Worm (Caenorhabditis elegans): ENCODE results near the gene Y48B6A.13.

Y48B6A.13 gene

DNA sequence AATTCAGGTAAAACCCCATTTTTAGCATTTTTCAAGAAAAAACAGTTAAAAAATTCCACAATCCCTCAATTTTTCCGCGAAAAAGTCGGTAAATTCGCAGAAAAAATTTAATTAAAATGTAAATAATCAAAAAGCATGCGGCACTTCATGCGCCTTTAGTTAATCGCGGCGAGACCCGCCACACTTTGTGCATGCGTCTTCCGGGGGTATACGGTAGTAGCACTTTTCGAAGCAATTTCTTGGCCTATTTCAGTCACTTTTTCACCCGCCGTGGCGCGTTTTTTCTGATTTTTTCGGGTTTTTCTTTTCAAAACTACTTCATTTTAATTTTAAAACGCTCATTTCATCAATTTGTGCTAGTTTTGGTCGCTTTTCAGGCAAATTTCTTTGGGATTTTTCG is 21.2 kb upstream of the Y48B6A.13 start (continued):
- TF ChIP-seq let-607 (tag; optimal IDR thresholded peaks at IDR 0.05) (no peak), madf-3 (GFP tag; IDR thresholded peaks at IDR 0.05) (peak; percentile 65; the same call in 1 of the 2 replicates), madf-8 (GFP tag; conservative IDR thresholded peaks at IDR 0.05) (peak; percentile 94), F37B4.10 (GFP tag; IDR thresholded peaks at IDR 0.05) (no peak), ztf-22 (GFP tag; optimal IDR thresholded peaks at IDR 0.05) (no peak), lsy-27 (tag; optimal IDR thresholded peaks at IDR 0.05; ENCODE audit: borderline replicate concordance, insufficient read depth) (no peak), mxl-1 (tag; optimal IDR thresholded peaks at IDR 0.05) (no peak), fkh-3 (tag; optimal IDR thresholded peaks at IDR 0.05) (no peak), Y53G8AR.9 (GFP tag; conservative IDR thresholded peaks at IDR 0.05) (no peak), cebp-2 (GFP tag; IDR thresholded peaks at IDR 0.05) (no peak), egl-44 (GFP tag; IDR thresholded peaks at IDR 0.05) (no peak), madf-6 (GFP tag; IDR thresholded peaks at IDR 0.05) (peak; percentile 98), T26A5.8 (tag; optimal IDR thresholded peaks at IDR 0.05) (no peak), atf-7 (tag; optimal IDR thresholded peaks at IDR 0.05) (no peak), hlh-26 (GFP tag; conservative IDR thresholded peaks at IDR 0.05) (no peak), F57A8.1 (GFP tag; optimal IDR thresholded peaks at IDR 0.05) (no peak), hsf-1 (GFP tag; IDR thresholded peaks at IDR 0.05) (peak; percentile 57; the same call in 1 of the 2 replicates), B0019.2 (GFP tag; conservative IDR thresholded peaks at IDR 0.05) (peak; percentile 74), ceh-100 (GFP tag; IDR thresholded peaks at IDR 0.05) (0 out of 2 replicates have a peak, but pooled peaks have one; percentile 33), ama-1 (optimal IDR thresholded peaks at IDR 0.05) (no peak), ama-1 (GFP tag; optimal IDR thresholded peaks at IDR 0.05) (no peak), attf-6 (GFP tag; IDR thresholded peaks at IDR 0.05) (peak; percentile 56; the same call in 1 of the 2 replicates), zim-3 (tag; optimal IDR thresholded peaks at IDR 0.05) (no peak), ztf-28 (GFP tag; IDR thresholded peaks at IDR 0.05) (no peak), ets-4 (GFP tag; optimal IDR thresholded peaks at IDR 0.05) (no peak), B0261.1 (tag; optimal IDR thresholded peaks at IDR 0.05) (no peak), lin-26 (GFP tag; IDR thresholded peaks at IDR 0.05) (no peak), gei-17 (GFP tag; optimal IDR thresholded peaks at IDR 0.05) (no peak), dpl-1 (GFP tag; optimal IDR thresholded peaks at IDR 0.05) (peak; percentile 63)

DNA sequence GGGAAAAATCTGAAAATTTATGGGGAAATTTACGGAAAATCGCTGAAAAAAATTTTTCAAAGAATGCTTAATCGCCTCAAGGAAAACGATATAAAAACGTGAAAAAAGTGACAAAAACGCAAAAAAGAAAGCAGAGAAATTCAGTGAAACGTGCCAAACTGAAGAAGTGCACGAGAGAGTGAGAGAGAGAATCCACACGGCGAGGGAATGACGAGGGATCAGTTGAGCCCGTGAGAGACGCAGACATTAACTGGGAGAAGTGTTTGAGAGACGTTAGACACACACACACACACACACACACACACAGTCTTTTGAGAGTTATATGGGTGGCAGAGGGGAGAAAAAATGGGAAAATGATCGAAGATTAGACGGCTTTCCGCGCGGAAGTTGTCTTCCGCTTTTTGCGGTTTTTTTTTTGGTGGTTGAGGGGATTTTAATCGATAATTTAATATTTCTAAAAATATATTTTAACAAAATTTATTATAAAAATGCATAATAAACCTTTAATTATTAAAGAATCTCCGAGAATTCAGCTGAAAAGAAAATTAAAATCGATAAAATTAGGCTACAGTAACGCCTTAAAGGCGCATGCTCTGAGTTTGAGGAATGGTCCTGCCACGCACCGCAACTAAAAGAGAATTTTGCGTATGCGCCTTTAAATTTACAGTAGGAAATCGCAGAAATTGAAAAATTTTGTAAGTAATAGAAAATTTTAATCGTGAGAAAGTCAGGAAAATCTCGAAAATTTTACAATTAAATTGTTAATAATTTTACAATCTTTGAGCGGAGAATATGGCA is 18.6 kb upstream of the Y48B6A.13 start:
- TF ChIP-seq lin-54 (GFP tag; optimal IDR thresholded peaks at IDR 0.05) (peak; percentile 95), K12H6.12 (tag; optimal IDR thresholded peaks at IDR 0.05) (peak; percentile 15), ceh-40 (GFP tag; IDR thresholded peaks at IDR 0.05) (no peak), unc-62 (GFP tag; optimal IDR thresholded peaks at IDR 0.05) (no peak), F10E7.11 (tag; optimal IDR thresholded peaks at IDR 0.05) (no peak), lir-1 (GFP tag; conservative IDR thresholded peaks at IDR 0.05) (peak; percentile 56; the same call in 1 of the 2 replicates), madf-6 (GFP tag; IDR thresholded peaks at IDR 0.05) (peak; percentile 99), athp-1 (tag; optimal IDR thresholded peaks at IDR 0.05) (peak; percentile 82), ceh-27 (GFP tag; optimal IDR thresholded peaks at IDR 0.05) (no peak), B0035.1 (tag; optimal IDR thresholded peaks at IDR 0.05) (no peak), Y67H2A.10 (GFP tag; conservative IDR thresholded peaks at IDR 0.05) (no peak), F57C9.4 (tag; optimal IDR thresholded peaks at IDR 0.05) (no peak), somi-1 (GFP tag; optimal IDR thresholded peaks at IDR 0.05) (no peak), T07F8.4 (tag; optimal IDR thresholded peaks at IDR 0.05) (no peak), dox-1 (GFP tag; IDR thresholded peaks at IDR 0.05) (peak; percentile 76), let-607 (tag; optimal IDR thresholded peaks at IDR 0.05) (peak in 1 of 2 experiments; percentile 15), bed-1 (GFP tag; IDR thresholded peaks at IDR 0.05) (no peak), him-1 (tag; optimal IDR thresholded peaks at IDR 0.05) (no peak), akir-1 (GFP tag; optimal IDR thresholded peaks at IDR 0.05) (no peak), hlh-26 (GFP tag; conservative IDR thresholded peaks at IDR 0.05) (no peak), nfyb-1 (GFP tag; IDR thresholded peaks at IDR 0.05) (no peak), ceh-58 (GFP tag; IDR thresholded peaks at IDR 0.05) (no peak), lin-40 (tag; optimal IDR thresholded peaks at IDR 0.05) (peak; percentile 20)
